Fruit fly (Drosophila melanogaster) Kc167 (cell line): Measurements from ENCODE around the gene stg1.

ENCODE experiments used
- h ChIP-seq: fragments of >200 bp; optimal IDR thresholded peaks from 3 replicates; lab custom pipeline; 2018; ENCODE audit warnings: missing external identifiers
- insv ChIP-seq: fragments of >200 bp; optimal IDR thresholded peaks from 3 replicates; lab custom pipeline; 2018; ENCODE audit warnings: missing external identifiers
- psq ChIP-seq: fragments of >200 bp; optimal IDR thresholded peaks from 2 replicates; lab custom pipeline; 2017; ENCODE audit warnings: missing external identifiers

- no peak for TF ChIP-seq psq (lab: Kevin White, UChicago)
- TF ChIP-seq insv (lab: Kevin White, UChicago) = no peak
- no peak for TF ChIP-seq h (lab: Kevin White, UChicago)
Observed at dm6 chrX:21071693-21072357, 21.8 kb upstream of the stg1 start.
